Worm (Caenorhabditis elegans) whole organism, L4/young adult: ENCODE data around the gene let-721.

ENCODE experiments used
- W03F9.2 ChIP-seq: fragments of 150-350 bp; optimal IDR thresholded peaks from 2 replicates; lab custom pipeline; 2014; ENCODE audit warnings: missing biosample characterization, missing genetic modification characterization
- dao-5 ChIP-seq: sonication (generic microtip); optimal IDR thresholded peaks from 2 replicates; lab custom pipeline; 2016; ENCODE audit warnings: missing genotype, missing genetic modification characterization, moderate library complexity, missing compliant biosample characterization
- him-1 ChIP-seq: sonication (generic microtip); optimal IDR thresholded peaks from 2 replicates; lab custom pipeline; 2016; ENCODE audit warnings: missing genotype, missing genetic modification reagents, missing genetic modification characterization, missing compliant biosample characterization

- no peak for TF ChIP-seq him-1 (tag; lab: Kevin White, UChicago)
- no peak for TF ChIP-seq W03F9.2 (tag; lab: Kevin White, UChicago)
- no peak for TF ChIP-seq dao-5 (tag; lab: Kevin White, UChicago)
These were observed 3.9 kb upstream of the let-721 start, which contains the start of gene T26A5.6 for ce11 chrIII:6450596-6450995.
